Worm (Caenorhabditis elegans) whole organism, midembryonic: Measurements from ENCODE around the gene T06C12.14.

Experiments used
- T22C8.4 ChIP-seq: fragments of 200-800 bp; sonication (Bioruptor generic); IDR thresholded peaks from 2 replicates; pipeline ENCODE4 v1.3.6; 2022; ENCODE audit warnings: missing genetic modification characterization, missing compliant biosample characterization
- flt-1 ChIP-seq: fragments of 200-800 bp; sonication (Bioruptor generic); IDR thresholded peaks from 2 replicates; pipeline ENCODE4 v1.3.6; 2022; ENCODE audit warnings: missing genetic modification characterization, missing compliant biosample characterization
- med-1 ChIP-seq: sonication (generic microtip); optimal IDR thresholded peaks from 2 replicates; lab custom pipeline; 2017; ENCODE audit warnings: missing genetic modification characterization, mild to moderate bottlenecking, missing compliant biosample characterization, antibody characterized with exemption, missing genetic modification reagents; ENCODE audit not compliant: insufficient read depth
- ref-1 ChIP-seq: fragments of 200-800 bp; sonication (Bioruptor generic); conservative IDR thresholded peaks from 2 replicates; pipeline ENCODE4 v1.3.6; 2022; ENCODE audit warnings: missing genetic modification reagents, missing genetic modification characterization, missing compliant biosample characterization

DNA sequence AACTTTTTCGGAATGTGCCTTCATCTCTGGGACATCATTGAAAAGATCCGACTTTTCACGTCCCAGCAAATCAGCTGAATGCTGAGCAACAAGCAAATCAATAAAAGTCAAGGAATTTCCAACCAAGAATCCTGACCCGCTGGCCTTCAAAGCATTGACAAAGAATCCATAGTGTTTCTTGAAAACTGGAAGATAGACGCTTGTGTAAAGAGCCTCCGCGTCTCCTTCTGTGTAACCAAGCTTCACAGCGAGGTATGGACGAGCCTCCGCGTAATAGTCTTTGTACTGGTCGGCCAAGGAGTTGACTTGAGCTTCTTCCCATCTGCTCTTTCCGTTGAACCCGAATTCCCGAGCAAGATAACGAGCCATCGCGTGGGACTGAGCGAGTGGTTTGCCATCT is 15.5 kb downstream of the T06C12.14 start:
- TF ChIP-seq med-1 (GFP tag; lab: Kevin White, UChicago), result no peak
- no peak for TF ChIP-seq ref-1 (GFP tag; lab: Robert Waterston, UW)
- TF ChIP-seq flt-1, result no peak
- TF ChIP-seq T22C8.4 (GFP tag; lab: Robert Waterston, UW), result no peak
